Worm (Caenorhabditis elegans): Measurements from ENCODE around the gene mam-5.

The mam-5 gene

DNA sequence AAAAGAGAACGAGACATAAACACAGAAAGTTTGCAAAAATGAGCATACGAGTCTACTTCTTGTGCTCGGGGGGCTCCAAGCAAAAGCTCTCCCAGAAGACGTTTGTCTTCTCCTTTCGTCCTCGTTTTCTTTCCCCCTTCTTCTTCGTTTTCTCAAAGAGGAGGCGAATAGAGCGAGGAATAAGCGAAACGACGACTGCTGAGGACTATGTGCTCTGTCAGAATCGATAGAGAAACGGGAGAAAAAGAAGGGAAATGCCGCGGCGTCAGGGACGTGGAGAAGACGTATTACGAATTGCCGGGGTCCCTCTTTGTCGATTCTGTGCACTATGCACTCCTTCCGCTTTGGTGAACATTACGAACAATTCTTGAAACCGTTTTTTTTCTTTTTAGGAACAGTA is 25.9 kb downstream of the mam-5 start (continued):
- no peak for TF ChIP-seq nfya-2 (GFP tag; IDR thresholded peaks at IDR 0.05)
- TF ChIP-seq nfyb-1 (GFP tag; IDR thresholded peaks at IDR 0.05), result 0 out of 2 replicates have a peak, but pooled peaks have one; percentile 47
- peak; percentile 62; the same call in 1 of the 2 replicates for TF ChIP-seq C17E4.6 (GFP tag; IDR thresholded peaks at IDR 0.05)
- no peak for TF ChIP-seq unc-62 (GFP tag; optimal IDR thresholded peaks at IDR 0.05)
- no peak for TF ChIP-seq lin-40 (tag; optimal IDR thresholded peaks at IDR 0.05)
- TF ChIP-seq dpff-1 (tag; optimal IDR thresholded peaks at IDR 0.05), result no peak
- TF ChIP-seq fkh-3 (tag; optimal IDR thresholded peaks at IDR 0.05), result no peak
- no peak for TF ChIP-seq somi-1 (GFP tag; optimal IDR thresholded peaks at IDR 0.05)
- no peak for TF ChIP-seq F57C9.4 (tag; optimal IDR thresholded peaks at IDR 0.05)
- TF ChIP-seq ZK185.1 (tag; optimal IDR thresholded peaks at IDR 0.05; ENCODE audit: poor library complexity, severe bottlenecking), result peak; percentile 21
- no peak for TF ChIP-seq snpc-1.1 (tag; optimal IDR thresholded peaks at IDR 0.05; ENCODE audit: insufficient read depth)
- TF ChIP-seq Y79H2A.3 (GFP tag; conservative IDR thresholded peaks at IDR 0.05), result no peak
- TF ChIP-seq mes-4 (tag; optimal IDR thresholded peaks at IDR 0.05), result no peak
- peak; percentile 58; the same call in 1 of the 2 replicates for TF ChIP-seq pbrm-1 (GFP tag; IDR thresholded peaks at IDR 0.05)
- TF ChIP-seq ceh-91 (GFP tag; IDR thresholded peaks at IDR 0.05), result no peak
- TF ChIP-seq lin-35 (GFP tag; optimal IDR thresholded peaks at IDR 0.05), result peak in 1 of 3 experiments; percentile 34
- TF ChIP-seq snpc-4 (GFP tag; optimal IDR thresholded peaks at IDR 0.05), result no peak
- TF ChIP-seq snpc-4 (tag; optimal IDR thresholded peaks at IDR 0.05), result peak in 2 of 4 experiments; percentile 24 to 26
- TF ChIP-seq mxl-1 (tag; optimal IDR thresholded peaks at IDR 0.05), result no peak
- no peak for TF ChIP-seq zim-3 (tag; optimal IDR thresholded peaks at IDR 0.05)
- peak; percentile 50; the same call in 1 of the 2 replicates for TF ChIP-seq madf-6 (GFP tag; IDR thresholded peaks at IDR 0.05)
- no peak for TF ChIP-seq ztf-3 (GFP tag; optimal IDR thresholded peaks at IDR 0.05)
- no peak for TF ChIP-seq nhr-90 (tag; optimal IDR thresholded peaks at IDR 0.05)
- TF ChIP-seq nhr-179 (tag; optimal IDR thresholded peaks at IDR 0.05), result no peak
- peak; percentile 63 for TF ChIP-seq F49E8.2 (tag; optimal IDR thresholded peaks at IDR 0.05; ENCODE audit: insufficient read depth)
- TF ChIP-seq lin-26 (GFP tag; IDR thresholded peaks at IDR 0.05), result peak; percentile 45; the same call in 1 of the 2 replicates
- TF ChIP-seq ceh-40 (GFP tag; IDR thresholded peaks at IDR 0.05), result no peak
- 0 out of 2 replicates have a peak, but pooled peaks have one; percentile 19 for TF ChIP-seq hmg-1.2 (GFP tag; IDR thresholded peaks at IDR 0.05)
- no peak for TF ChIP-seq ztf-6 (GFP tag; IDR thresholded peaks at IDR 0.05)
- TF ChIP-seq rcor-1 (GFP tag; IDR thresholded peaks at IDR 0.05), result peak; percentile 20; the same call in 1 of the 2 replicates
- TF ChIP-seq gei-17 (GFP tag; optimal IDR thresholded peaks at IDR 0.05), result no peak
- no peak for TF ChIP-seq ztf-18 (tag; optimal IDR thresholded peaks at IDR 0.05)
- TF ChIP-seq madf-3 (GFP tag; IDR thresholded peaks at IDR 0.05), result no peak
- TF ChIP-seq F33H1.4 (GFP tag; IDR thresholded peaks at IDR 0.05), result no peak
- TF ChIP-seq lsl-1 (GFP tag; optimal IDR thresholded peaks at IDR 0.05), result no peak
- no peak for TF ChIP-seq nhr-120 (GFP tag; IDR thresholded peaks at IDR 0.05)
- peak; percentile 20 for TF ChIP-seq tbp1 (GFP tag; optimal IDR thresholded peaks at IDR 0.05)
- no peak for TF ChIP-seq ztf-28 (GFP tag; IDR thresholded peaks at IDR 0.05)
- TF ChIP-seq unc-130 (GFP tag; optimal IDR thresholded peaks at IDR 0.05), result no peak
- no peak for TF ChIP-seq dox-1 (GFP tag; IDR thresholded peaks at IDR 0.05)
- TF ChIP-seq mel-28 (tag; optimal IDR thresholded peaks at IDR 0.05; ENCODE audit: borderline replicate concordance), result no peak
- TF ChIP-seq K11D2.4 (GFP tag; IDR thresholded peaks at IDR 0.05), result no peak
- TF ChIP-seq rec-8 (tag; optimal IDR thresholded peaks at IDR 0.05), result no peak
- peak; percentile 39 for TF ChIP-seq ceh-27 (GFP tag; optimal IDR thresholded peaks at IDR 0.05)
- TF ChIP-seq lir-1 (GFP tag; conservative IDR thresholded peaks at IDR 0.05), result no peak
- TF ChIP-seq B0019.2 (GFP tag; conservative IDR thresholded peaks at IDR 0.05), result no peak
- TF ChIP-seq lag-1 (GFP tag; IDR thresholded peaks at IDR 0.05), result no peak
- no peak for TF ChIP-seq ztf-26 (tag; optimal IDR thresholded peaks at IDR 0.05)
- TF ChIP-seq Y53F4B.3 (GFP tag; IDR thresholded peaks at IDR 0.05), result no peak
